Worm (Caenorhabditis elegans) whole organism, mixed stage, embryonic: ENCODE measurements around the gene atg-9.

Experiments used
- M03D4.4 ChIP-seq: sonication (generic microtip); optimal IDR thresholded peaks from 2 replicates; lab custom pipeline; 2017; ENCODE audit warnings: mild to moderate bottlenecking, missing genetic modification characterization, missing compliant biosample characterization
- bed-3 ChIP-seq: fragments of 200-800 bp; sonication (Bioruptor generic); optimal IDR thresholded peaks from 3 replicates; lab custom pipeline; 2018; ENCODE audit warnings: mild to moderate bottlenecking, missing genetic modification characterization, moderate library complexity, missing compliant biosample characterization
- blmp-1 ChIP-seq: fragments of 150-350 bp; optimal IDR thresholded peaks from 2 replicates; lab custom pipeline; 2014; ENCODE audit warnings: missing biosample characterization, missing genetic modification characterization
- ceh-39 ChIP-seq: fragments of 150-350 bp; optimal IDR thresholded peaks from 2 replicates; lab custom pipeline; 2014; ENCODE audit warnings: missing biosample characterization, missing genetic modification characterization
- ceh-43 ChIP-seq: fragments of 200-800 bp; sonication (Bioruptor generic); optimal IDR thresholded peaks from 2 replicates; lab custom pipeline; 2018; ENCODE audit warnings: mild to moderate bottlenecking, missing genetic modification characterization, moderate library complexity, missing compliant biosample characterization
- ceh-83 ChIP-seq: fragments of 200-800 bp; sonication (Bioruptor generic); optimal IDR thresholded peaks from 2 replicates; lab custom pipeline; 2018; ENCODE audit warnings: mild to moderate bottlenecking, missing genetic modification characterization, missing compliant biosample characterization
- ces-1 ChIP-seq: fragments of 150-350 bp; optimal IDR thresholded peaks from 2 replicates; lab custom pipeline; 2014; ENCODE audit warnings: missing biosample characterization, missing genetic modification reagents, missing genetic modification characterization
- cnd-1 ChIP-seq: fragments of 200-800 bp; sonication (Bioruptor generic); optimal IDR thresholded peaks from 2 replicates; lab custom pipeline; 2018; ENCODE audit warnings: mild to moderate bottlenecking, missing genetic modification characterization, missing compliant biosample characterization
- drap-1 ChIP-seq: fragments of 200-800 bp; sonication (Bioruptor generic); optimal IDR thresholded peaks from 3 replicates; lab custom pipeline; 2018; ENCODE audit warnings: mild to moderate bottlenecking, missing genetic modification characterization, missing compliant biosample characterization
- elt-1 ChIP-seq: sonication (generic microtip); optimal IDR thresholded peaks from 2 replicates; lab custom pipeline; 2017; ENCODE audit warnings: missing genetic modification characterization, mild to moderate bottlenecking, missing compliant biosample characterization, antibody characterized with exemption, moderate library complexity, borderline replicate concordance; ENCODE audit not compliant: insufficient read depth
- elt-3 ChIP-seq: fragments of 150-350 bp; optimal IDR thresholded peaks from 2 replicates; lab custom pipeline; 2014; ENCODE audit warnings: missing biosample characterization, missing genetic modification characterization
- flh-1 ChIP-seq: fragments of 200-800 bp; sonication (Bioruptor generic); optimal IDR thresholded peaks from 2 replicates; lab custom pipeline; 2018; ENCODE audit warnings: mild to moderate bottlenecking, missing genetic modification characterization, moderate library complexity, missing compliant biosample characterization
- hlh-1 ChIP-seq: fragments of 150-350 bp; optimal IDR thresholded peaks from 2 replicates; lab custom pipeline; 2014; ENCODE audit warnings: missing biosample characterization, missing genetic modification reagents, missing genetic modification characterization
- lin-32 ChIP-seq: fragments of 200-800 bp; sonication (Bioruptor generic); optimal IDR thresholded peaks from 2 replicates; lab custom pipeline; 2018; ENCODE audit warnings: mild to moderate bottlenecking, missing genetic modification characterization, missing compliant biosample characterization
- lsy-2 ChIP-seq: fragments of 150-350 bp; optimal IDR thresholded peaks from 2 replicates; lab custom pipeline; 2014; ENCODE audit warnings: missing biosample characterization, missing genetic modification characterization
- mab-5 ChIP-seq: fragments of 150-350 bp; optimal IDR thresholded peaks from 2 replicates; lab custom pipeline; 2014; ENCODE audit warnings: missing biosample characterization, missing genetic modification characterization
- mep-1 ChIP-seq: fragments of 150-350 bp; optimal IDR thresholded peaks from 2 replicates; lab custom pipeline; 2017; ENCODE audit warnings: missing biosample characterization, missing genetic modification reagents, missing genetic modification characterization, inconsistent platforms
- mls-2 ChIP-seq: sonication (generic microtip); optimal IDR thresholded peaks from 2 replicates; lab custom pipeline; 2016; ENCODE audit warnings: mild to moderate bottlenecking, missing genetic modification characterization, moderate library complexity, missing compliant biosample characterization
- nhr-12 ChIP-seq: fragments of 150-350 bp; optimal IDR thresholded peaks from 2 replicates; lab custom pipeline; 2014; ENCODE audit warnings: missing biosample characterization, missing genetic modification characterization
- nhr-237 ChIP-seq: fragments of 150-350 bp; optimal IDR thresholded peaks from 2 replicates; lab custom pipeline; 2014; ENCODE audit warnings: missing biosample characterization, missing genetic modification characterization
- nhr-28 ChIP-seq: fragments of 150-350 bp; optimal IDR thresholded peaks from 2 replicates; lab custom pipeline; 2014; ENCODE audit warnings: missing biosample characterization, missing genetic modification characterization
- nhr-76 ChIP-seq: sonication (generic microtip); optimal IDR thresholded peaks from 2 replicates; lab custom pipeline; 2017; ENCODE audit warnings: missing biosample characterization, missing genetic modification characterization
- pha-4 ChIP-seq: fragments of 150-350 bp; optimal IDR thresholded peaks from 2 replicates; lab custom pipeline; 2018; ENCODE audit warnings: missing biosample characterization, missing genetic modification reagents, missing genetic modification characterization
- sem-2 ChIP-seq: fragments of 200-800 bp; sonication (Bioruptor generic); optimal IDR thresholded peaks from 2 replicates; lab custom pipeline; 2018; ENCODE audit warnings: mild to moderate bottlenecking, missing genetic modification characterization, missing compliant biosample characterization
- snpc-4 ChIP-seq: fragments of 150-350 bp; optimal IDR thresholded peaks from 2 replicates; lab custom pipeline; 2014; ENCODE audit warnings: missing biosample characterization, missing genetic modification characterization
- sptf-1 ChIP-seq: sonication (generic microtip); optimal IDR thresholded peaks from 2 replicates; lab custom pipeline; 2017; ENCODE audit warnings: mild to moderate bottlenecking, missing genetic modification characterization, moderate library complexity, missing compliant biosample characterization
- unc-120 ChIP-seq: sonication (generic microtip); optimal IDR thresholded peaks from 2 replicates; lab custom pipeline; 2017; ENCODE audit warnings: missing genetic modification characterization, missing compliant biosample characterization; ENCODE audit not compliant: poor library complexity, severe bottlenecking
- unc-39 ChIP-seq: fragments of 150-350 bp; optimal IDR thresholded peaks from 2 replicates; lab custom pipeline; 2014; ENCODE audit warnings: missing biosample characterization, missing genetic modification characterization
- unc-62 ChIP-seq: fragments of 150-350 bp; optimal IDR thresholded peaks from 2 replicates; lab custom pipeline; 2014; ENCODE audit warnings: missing biosample characterization, missing genetic modification reagents, missing genetic modification characterization
- zip-8 ChIP-seq: fragments of 150-350 bp; optimal IDR thresholded peaks from 2 replicates; lab custom pipeline; 2014; ENCODE audit warnings: missing biosample characterization, missing genetic modification characterization

atg-9 gene

ce11 chrV:320009-320408 lies 29.2 kb upstream of the atg-9 start:
- no peak for TF ChIP-seq ceh-39 (tag; lab: Kevin White, UChicago)

ce11 chrV:330625-331024 lies 18.6 kb upstream of the atg-9 start, which contains the start of gene abt-4:
abt-4 (minus strand) TSS chrV:330725.
- TF ChIP-seq unc-120 (tag; lab: Kevin White, UChicago): no peak
- TF ChIP-seq sptf-1 (tag; lab: Kevin White, UChicago): no peak
- no peak for TF ChIP-seq nhr-12 (tag; lab: Kevin White, UChicago)
- TF ChIP-seq zip-8 (tag; lab: Kevin White, UChicago): no peak
- TF ChIP-seq M03D4.4: no peak
- TF ChIP-seq cnd-1 (tag; lab: Kevin White, UChicago): no peak
- no peak for TF ChIP-seq nhr-76 (tag; lab: Kevin White, UChicago)
- no peak for TF ChIP-seq unc-62 (GFP tag; lab: Kevin White, UChicago)
- TF ChIP-seq lsy-2 (tag; lab: Kevin White, UChicago): no peak
- no peak for TF ChIP-seq nhr-28
- TF ChIP-seq elt-1 (tag; lab: Kevin White, UChicago): no peak
- TF ChIP-seq flh-1 (GFP tag; lab: Kevin White, UChicago): no peak
- TF ChIP-seq hlh-1 (tag; lab: Kevin White, UChicago): no peak
- TF ChIP-seq ces-1: no peak
- no peak for TF ChIP-seq ceh-39 (tag; lab: Kevin White, UChicago)
- no peak for TF ChIP-seq elt-3
- no peak for TF ChIP-seq ceh-43
- no peak for TF ChIP-seq lin-32 (GFP tag; lab: Kevin White, UChicago)
- no peak for TF ChIP-seq unc-39 (tag; lab: Kevin White, UChicago)

DNA sequence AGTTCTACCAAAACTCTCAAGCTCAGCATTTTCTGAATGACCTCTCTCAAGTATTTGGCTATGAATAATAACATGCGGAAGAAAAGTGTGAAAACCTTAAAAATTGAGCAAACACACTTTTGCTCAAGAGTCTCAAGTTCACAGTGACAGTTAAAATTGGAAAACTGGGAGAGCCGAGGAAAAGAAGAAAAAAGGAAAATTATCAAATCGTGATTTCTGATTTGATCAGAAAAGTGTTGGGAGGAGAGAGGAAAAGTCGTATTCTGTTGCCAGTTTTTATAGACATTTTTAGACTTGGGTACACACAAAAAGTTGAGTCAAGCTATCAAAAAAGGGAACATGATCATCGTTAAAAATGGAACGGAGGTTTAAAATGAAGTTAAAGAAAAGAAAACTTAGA lies 17.9 kb upstream of the atg-9 start:
- TF ChIP-seq unc-39 (tag; lab: Kevin White, UChicago) (no peak), mep-1 (tag; lab: Kevin White, UChicago) (no peak), pha-4 (tag; lab: Kevin White, UChicago) (no peak), mls-2 (tag; lab: Kevin White, UChicago) (no peak), snpc-4 (tag; lab: Kevin White, UChicago) (no peak), ceh-39 (tag; lab: Kevin White, UChicago) (no peak), ceh-83 (GFP tag; lab: Kevin White, UChicago) (no peak)

DNA sequence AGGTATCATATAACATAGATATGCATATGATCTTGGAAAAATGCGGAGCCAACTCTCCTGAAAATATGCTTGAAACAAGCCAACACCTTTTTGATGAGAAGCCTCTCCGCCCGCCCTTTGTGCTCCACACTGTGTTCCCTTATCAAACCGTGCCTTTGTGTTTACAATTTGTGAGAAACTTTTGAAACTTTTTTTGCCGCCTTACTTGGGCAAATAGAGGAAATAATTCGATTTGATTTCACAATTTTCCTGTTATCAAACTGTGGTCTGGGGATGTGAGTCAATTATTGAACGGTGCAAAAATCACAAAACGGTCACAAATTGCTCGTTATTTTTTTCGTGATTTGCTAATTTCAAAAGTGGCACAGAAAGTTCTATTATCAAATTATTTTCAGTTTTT lies 16.6 kb upstream of the atg-9 start:
- no peak for TF ChIP-seq snpc-4 (tag; lab: Kevin White, UChicago)
- TF ChIP-seq bed-3 (GFP tag; lab: Kevin White, UChicago): no peak
- no peak for TF ChIP-seq flh-1 (GFP tag; lab: Kevin White, UChicago)
- TF ChIP-seq sem-2 (GFP tag; lab: Kevin White, UChicago): no peak
- TF ChIP-seq unc-62 (GFP tag; lab: Kevin White, UChicago): no peak
- no peak for TF ChIP-seq mls-2 (tag; lab: Kevin White, UChicago)
- no peak for TF ChIP-seq mab-5
- TF ChIP-seq drap-1 (GFP tag; lab: Kevin White, UChicago): no peak
- no peak for TF ChIP-seq M03D4.4
- no peak for TF ChIP-seq lsy-2 (tag; lab: Kevin White, UChicago)

- no peak for TF ChIP-seq blmp-1 (tag; lab: Kevin White, UChicago)
- no peak for TF ChIP-seq sptf-1 (tag; lab: Kevin White, UChicago)
- no peak for TF ChIP-seq M03D4.4
- TF ChIP-seq nhr-237 (tag; lab: Kevin White, UChicago): no peak
- no peak for TF ChIP-seq cnd-1 (tag; lab: Kevin White, UChicago)
- no peak for TF ChIP-seq unc-120 (tag; lab: Kevin White, UChicago)
- no peak for TF ChIP-seq mls-2 (tag; lab: Kevin White, UChicago)
- no peak for TF ChIP-seq lsy-2 (tag; lab: Kevin White, UChicago)
- TF ChIP-seq elt-1 (tag; lab: Kevin White, UChicago): no peak
- no peak for TF ChIP-seq unc-62 (GFP tag; lab: Kevin White, UChicago)
- TF ChIP-seq lin-32 (GFP tag; lab: Kevin White, UChicago): no peak
- no peak for TF ChIP-seq pha-4 (tag; lab: Kevin White, UChicago)
- no peak for TF ChIP-seq nhr-76 (tag; lab: Kevin White, UChicago)
- TF ChIP-seq unc-39 (tag; lab: Kevin White, UChicago): no peak
- no peak for TF ChIP-seq drap-1 (GFP tag; lab: Kevin White, UChicago)
- no peak for TF ChIP-seq zip-8 (tag; lab: Kevin White, UChicago)
- TF ChIP-seq bed-3 (GFP tag; lab: Kevin White, UChicago): no peak
- TF ChIP-seq mab-5: no peak
- TF ChIP-seq, all 35 proteins: peak for 0
Measured at ce11 chrV:333713-334112, 15.5 kb upstream of the atg-9 start.
